Worm (Caenorhabditis elegans): Measurements from ENCODE around the gene K10H10.13.

DNA sequence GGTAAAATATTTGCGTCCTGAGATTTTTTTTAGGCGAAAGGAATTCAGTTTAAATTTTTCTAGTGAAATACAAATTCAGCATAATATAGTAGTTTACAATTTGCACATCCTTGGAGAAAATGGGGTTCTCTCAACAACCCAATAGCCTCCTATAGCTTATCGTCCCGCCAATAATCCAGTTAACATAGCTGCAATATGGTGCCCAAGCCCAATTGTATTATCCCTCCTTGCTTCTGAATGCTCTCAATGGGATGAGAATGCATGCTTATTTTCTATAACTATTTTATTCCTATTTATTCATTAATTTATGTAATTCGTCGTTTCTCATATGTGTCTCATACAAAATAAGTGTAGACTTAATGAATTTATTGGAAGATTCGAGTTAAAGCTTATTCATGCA, 41.1 kb downstream of the K10H10.13 start:
- no peak for TF ChIP-seq K02D7.2 (tag; optimal IDR thresholded peaks at IDR 0.05)
- TF ChIP-seq ets-4 (tag; optimal IDR thresholded peaks at IDR 0.05): no peak
- no peak for TF ChIP-seq nhr-11 (tag; optimal IDR thresholded peaks at IDR 0.05)
- no peak for TF ChIP-seq ztf-16 (tag; optimal IDR thresholded peaks at IDR 0.05)
- TF ChIP-seq ceh-6 (GFP tag; optimal IDR thresholded peaks at IDR 0.05): no peak
- no peak for TF ChIP-seq sox-4 (tag; optimal IDR thresholded peaks at IDR 0.05)
- no peak for TF ChIP-seq rnt-1 (tag; optimal IDR thresholded peaks at IDR 0.05)
- no peak for TF ChIP-seq lim-6 (tag; optimal IDR thresholded peaks at IDR 0.05)
- TF ChIP-seq ceh-34 (tag; optimal IDR thresholded peaks at IDR 0.05): no peak
- no peak for TF ChIP-seq lin-11 (tag; optimal IDR thresholded peaks at IDR 0.05)
- TF ChIP-seq ama-1 (optimal IDR thresholded peaks at IDR 0.05): no peak
